Worm (Caenorhabditis elegans) whole organism, early embryonic: ENCODE data around the gene Y116A8C.30.

Experiments used
- B0310.2 ChIP-seq: sonication (generic microtip); optimal IDR thresholded peaks from 2 replicates; lab custom pipeline; 2016; ENCODE audit warnings: mild to moderate bottlenecking, missing genetic modification characterization, missing compliant biosample characterization
- F13C5.2 ChIP-seq: sonication (generic microtip); optimal IDR thresholded peaks from 2 replicates; lab custom pipeline; 2017; ENCODE audit warnings: mild to moderate bottlenecking, missing genetic modification characterization, inconsistent platforms, missing compliant biosample characterization
- ama-1 ChIP-seq: fragments of 150-350 bp; optimal IDR thresholded peaks from 2 replicates; lab custom pipeline; 2014
- ceh-13 ChIP-seq: fragments of 200-800 bp; sonication (Bioruptor generic); optimal IDR thresholded peaks from 2 replicates; lab custom pipeline; 2018; ENCODE audit warnings: mild to moderate bottlenecking, missing genetic modification characterization, missing compliant biosample characterization
- ceh-36 ChIP-seq: sonication (generic microtip); optimal IDR thresholded peaks from 2 replicates; lab custom pipeline; 2016; ENCODE audit warnings: missing genetic modification characterization, inconsistent platforms, missing compliant biosample characterization
- ets-7 ChIP-seq: sonication (generic microtip); optimal IDR thresholded peaks from 2 replicates; lab custom pipeline; 2016; ENCODE audit warnings: missing genotype, missing genetic modification characterization, missing compliant biosample characterization
- flt-1 ChIP-seq: fragments of 200-800 bp; sonication (Bioruptor generic); IDR thresholded peaks from 2 replicates; pipeline ENCODE4 v1.3.6; 2022; ENCODE audit warnings: missing genetic modification characterization, missing compliant biosample characterization
- hmbx-1 ChIP-seq: sonication (generic microtip); optimal IDR thresholded peaks from 2 replicates; lab custom pipeline; 2016; ENCODE audit warnings: mild to moderate bottlenecking, missing genetic modification characterization, missing compliant biosample characterization
- hnd-1 ChIP-seq: sonication (generic microtip); optimal IDR thresholded peaks from 2 replicates; lab custom pipeline; 2016; ENCODE audit warnings: missing genetic modification characterization, missing compliant biosample characterization
- pes-1 ChIP-seq: fragments of 200-800 bp; sonication (Bioruptor generic); IDR thresholded peaks from 2 replicates; pipeline ENCODE4 v1.3.6; 2022; ENCODE audit warnings: missing genetic modification reagents, missing genetic modification characterization, missing compliant biosample characterization
- sea-1 ChIP-seq: fragments of 200-800 bp; sonication (Bioruptor generic); conservative IDR thresholded peaks from 2 replicates; pipeline ENCODE4 v1.3.6; 2022; ENCODE audit warnings: missing genetic modification characterization, missing compliant biosample characterization
- tbx-37 ChIP-seq: fragments of 200-800 bp; sonication (Bioruptor generic); conservative IDR thresholded peaks from 2 replicates; pipeline ENCODE4 v1.3.6; 2022; ENCODE audit warnings: missing genetic modification reagents, missing genetic modification characterization, missing compliant biosample characterization
- tra-4 ChIP-seq: sonication (generic microtip); optimal IDR thresholded peaks from 2 replicates; lab custom pipeline; 2017; ENCODE audit warnings: missing genetic modification characterization, missing compliant biosample characterization

DNA sequence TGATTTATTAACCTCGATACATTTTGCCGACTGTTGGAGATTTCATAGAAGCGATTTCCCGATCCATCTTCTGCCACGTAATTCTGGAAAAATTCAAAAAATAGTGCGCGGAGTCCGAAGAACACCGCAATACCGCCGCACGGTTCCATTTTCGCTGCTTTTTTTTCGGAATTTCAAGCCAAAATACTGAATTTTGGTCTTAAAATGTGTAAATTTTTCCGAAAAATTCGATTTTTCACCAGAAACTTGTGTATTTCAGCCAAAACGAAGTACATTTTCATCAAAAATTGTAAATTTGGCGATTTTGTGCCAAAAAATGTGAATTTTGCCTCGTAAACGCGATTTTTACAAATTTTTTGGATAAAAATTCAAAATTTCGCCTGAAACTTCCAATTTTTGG, 399 bp downstream of the Y116A8C.30 start:
- TF ChIP-seq F13C5.2 (tag; lab: Kevin White, UChicago) (no peak), tbx-37 (GFP tag; lab: Robert Waterston, UW) (no peak), ets-7 (tag; lab: Kevin White, UChicago) (no peak), ama-1 (lab: Kevin White, UChicago) (peak; percentile 41), sea-1 (GFP tag; lab: Robert Waterston, UW) (no peak), B0310.2 (no peak), tra-4 (tag; lab: Kevin White, UChicago) (no peak), flt-1 (no peak), ceh-36 (tag; lab: Kevin White, UChicago) (no peak), hmbx-1 (no peak), pes-1 (GFP tag; lab: Robert Waterston, UW) (no peak), hnd-1 (tag; lab: Kevin White, UChicago) (no peak), ceh-13 (GFP tag; lab: Kevin White, UChicago) (no peak)
